Worm (Caenorhabditis elegans): ENCODE data around the gene his-71.

DNA sequence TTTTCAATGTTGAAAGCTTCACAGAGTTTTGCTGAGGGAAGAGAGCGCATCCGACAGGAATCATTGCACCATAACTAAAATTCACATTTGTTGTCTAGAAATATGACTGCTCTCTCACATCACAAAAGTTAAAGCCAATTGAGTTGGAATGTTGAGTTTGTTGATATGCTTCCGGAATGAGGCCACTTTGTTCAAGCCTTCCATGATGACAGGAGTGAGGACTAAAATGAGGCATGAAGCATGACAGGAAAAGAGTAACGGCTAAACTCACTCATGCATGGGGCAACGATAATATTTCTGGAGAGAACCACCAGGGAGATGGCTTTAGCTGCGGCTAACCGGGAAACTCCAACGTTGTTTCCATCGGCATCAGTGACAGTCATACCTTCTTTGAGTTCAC lies 25.4 kb downstream of the his-71 start:
- no peak for TF ChIP-seq unc-86 (tag; optimal IDR thresholded peaks at IDR 0.05)
- TF ChIP-seq pha-4 (tag; optimal IDR thresholded peaks at IDR 0.05): no peak
- no peak for TF ChIP-seq elt-2 (tag; optimal IDR thresholded peaks at IDR 0.05)
- TF ChIP-seq ceh-18 (tag; optimal IDR thresholded peaks at IDR 0.05): no peak
- TF ChIP-seq ama-1 (optimal IDR thresholded peaks at IDR 0.05): no peak
- no peak for TF ChIP-seq mec-3 (tag; optimal IDR thresholded peaks at IDR 0.05; ENCODE audit: borderline replicate concordance)
- no peak for TF ChIP-seq F13H6.1 (tag; optimal IDR thresholded peaks at IDR 0.05)
- TF ChIP-seq lim-6 (tag; optimal IDR thresholded peaks at IDR 0.05): no peak
- no peak for TF ChIP-seq K09A11.1 (tag; optimal IDR thresholded peaks at IDR 0.05; ENCODE audit: insufficient read depth)
- TF ChIP-seq ceh-31 (tag; optimal IDR thresholded peaks at IDR 0.05): no peak
- no peak for TF ChIP-seq lin-11 (tag; optimal IDR thresholded peaks at IDR 0.05)
- no peak for TF ChIP-seq Y22D7AL.16 (tag; optimal IDR thresholded peaks at IDR 0.05)

All from whole organism, late embryonic.